Worm (Caenorhabditis elegans) whole organism, midembryonic: ENCODE data around the gene C27F2.6.
A peak's percentile ranks its signal among the peaks of the same experiment; 100 is the strongest.

Experiments
- flt-1 ChIP-seq: fragments of 200-800 bp; sonication (Bioruptor generic); IDR thresholded peaks from 2 replicates; pipeline ENCODE4 v1.3.6; 2022; ENCODE audit warnings: missing genetic modification characterization, missing compliant biosample characterization
- med-1 ChIP-seq: sonication (generic microtip); optimal IDR thresholded peaks from 2 replicates; lab custom pipeline; 2017; ENCODE audit warnings: missing genetic modification characterization, mild to moderate bottlenecking, missing compliant biosample characterization, antibody characterized with exemption, missing genetic modification reagents; ENCODE audit not compliant: insufficient read depth

- TF ChIP-seq med-1 (GFP tag; lab: Kevin White, UChicago) (no peak), flt-1 (peak; percentile 73)
Measured at ce11 chrIII:4947352-4947751, 32.9 kb downstream of the C27F2.6 start.
